Worm (Caenorhabditis elegans): ENCODE results near the gene cyp-32A1.
A peak's percentile ranks its signal among the peaks of the same experiment; 100 is the strongest.

Gene cyp-32A1

ce11 chrV:7755991-7756390, 25.6 kb upstream of the cyp-32A1 start:
- peak; percentile 43 for TF ChIP-seq elt-2 (tag; optimal IDR thresholded peaks at IDR 0.05)
- TF ChIP-seq tbx-2 (tag; optimal IDR thresholded peaks at IDR 0.05) = no peak
- TF ChIP-seq pqm-1 (tag; optimal IDR thresholded peaks at IDR 0.05) = peak; percentile 31
- no peak for TF ChIP-seq nhr-25 (tag; optimal IDR thresholded peaks at IDR 0.05)

ce11 chrV:7759270-7759669, 22.3 kb upstream of the cyp-32A1 start:
- TF ChIP-seq ama-1 (optimal IDR thresholded peaks at IDR 0.05) = no peak
- TF ChIP-seq unc-62 (GFP tag; optimal IDR thresholded peaks at IDR 0.05) = peak; percentile 67
- TF ChIP-seq nhr-25 (tag; optimal IDR thresholded peaks at IDR 0.05) = no peak
- TF ChIP-seq ceh-9 (tag; optimal IDR thresholded peaks at IDR 0.05) = no peak
- TF ChIP-seq ceh-82 (tag; optimal IDR thresholded peaks at IDR 0.05) = no peak
- TF ChIP-seq elt-3 (tag; optimal IDR thresholded peaks at IDR 0.05) = no peak
- no peak for TF ChIP-seq ztf-11 (tag; optimal IDR thresholded peaks at IDR 0.05)
- TF ChIP-seq unc-39 (tag; optimal IDR thresholded peaks at IDR 0.05) = no peak
- peak; percentile 79 for TF ChIP-seq egl-5 (tag; optimal IDR thresholded peaks at IDR 0.05)
- TF ChIP-seq nhr-237 (tag; optimal IDR thresholded peaks at IDR 0.05) = no peak
- TF ChIP-seq egl-27 (tag; optimal IDR thresholded peaks at IDR 0.05) = no peak
- no peak for TF ChIP-seq mml-1 (tag; optimal IDR thresholded peaks at IDR 0.05)
- no peak for TF ChIP-seq nhr-12 (tag; optimal IDR thresholded peaks at IDR 0.05)
- TF ChIP-seq nhr-77 (tag; optimal IDR thresholded peaks at IDR 0.05) = no peak
- TF ChIP-seq nhr-11 (tag; optimal IDR thresholded peaks at IDR 0.05) = no peak
- TF ChIP-seq ZK546.5 (tag; optimal IDR thresholded peaks at IDR 0.05) = no peak
- TF ChIP-seq ceh-28 (tag; optimal IDR thresholded peaks at IDR 0.05) = no peak
- no peak for TF ChIP-seq fos-1 (tag; optimal IDR thresholded peaks at IDR 0.05)
- peak; percentile 57 for TF ChIP-seq nfya-1 (tag; optimal IDR thresholded peaks at IDR 0.05; ENCODE audit: insufficient read depth)
- TF ChIP-seq elt-2 (tag; optimal IDR thresholded peaks at IDR 0.05) = no peak
- peak; percentile 30 for TF ChIP-seq elt-1 (tag; optimal IDR thresholded peaks at IDR 0.05)
- TF ChIP-seq sea-2 (GFP tag; optimal IDR thresholded peaks at IDR 0.05) = no peak
- TF ChIP-seq fkh-2 (tag; optimal IDR thresholded peaks at IDR 0.05) = no peak
- no peak for TF ChIP-seq daf-12 (tag; optimal IDR thresholded peaks at IDR 0.05)
- TF ChIP-seq nhr-28 (tag; optimal IDR thresholded peaks at IDR 0.05) = no peak
- no peak for TF ChIP-seq nhr-67 (tag; optimal IDR thresholded peaks at IDR 0.05)
- TF ChIP-seq lsy-12 (tag; optimal IDR thresholded peaks at IDR 0.05) = no peak
- TF ChIP-seq eor-1 (tag; optimal IDR thresholded peaks at IDR 0.05) = no peak
- TF ChIP-seq zag-1 (tag; optimal IDR thresholded peaks at IDR 0.05) = no peak
- no peak for TF ChIP-seq skn-1 (tag; optimal IDR thresholded peaks at IDR 0.05)
- TF ChIP-seq nhr-23 (tag; optimal IDR thresholded peaks at IDR 0.05) = peak; percentile 31
- no peak for TF ChIP-seq nhr-43 (tag; optimal IDR thresholded peaks at IDR 0.05; ENCODE audit: poor library complexity, severe bottlenecking)
- no peak for TF ChIP-seq nhr-76 (tag; optimal IDR thresholded peaks at IDR 0.05)
- TF ChIP-seq aly-2 (tag; optimal IDR thresholded peaks at IDR 0.05) = no peak
- no peak for TF ChIP-seq ztf-4 (tag; optimal IDR thresholded peaks at IDR 0.05)
- peak; percentile 23 for TF ChIP-seq lin-15B (tag; optimal IDR thresholded peaks at IDR 0.05)
- TF ChIP-seq hmg-11 (tag; optimal IDR thresholded peaks at IDR 0.05) = peak; percentile 42
- TF ChIP-seq ceh-16 (tag; optimal IDR thresholded peaks at IDR 0.05) = no peak
- TF ChIP-seq tbx-2 (tag; optimal IDR thresholded peaks at IDR 0.05) = no peak
- no peak for TF ChIP-seq jun-1 (tag; optimal IDR thresholded peaks at IDR 0.05)
- peak; percentile 46 for TF ChIP-seq lin-39 (tag; optimal IDR thresholded peaks at IDR 0.05)
- TF ChIP-seq snpc-4 (tag; optimal IDR thresholded peaks at IDR 0.05) = peak; percentile 46
- TF ChIP-seq pha-4 (tag; optimal IDR thresholded peaks at IDR 0.05) = peak; percentile 61
- peak; percentile 38 for TF ChIP-seq fkh-10 (GFP tag; optimal IDR thresholded peaks at IDR 0.05)
- TF ChIP-seq pqm-1 (tag; optimal IDR thresholded peaks at IDR 0.05) = no peak
- no peak for TF ChIP-seq R02D3.7 (tag; optimal IDR thresholded peaks at IDR 0.05)
- TF ChIP-seq mdl-1 (tag; optimal IDR thresholded peaks at IDR 0.05) = peak; percentile 73
